Fruit fly (Drosophila melanogaster): ENCODE results near the gene CG2656.

DNA sequence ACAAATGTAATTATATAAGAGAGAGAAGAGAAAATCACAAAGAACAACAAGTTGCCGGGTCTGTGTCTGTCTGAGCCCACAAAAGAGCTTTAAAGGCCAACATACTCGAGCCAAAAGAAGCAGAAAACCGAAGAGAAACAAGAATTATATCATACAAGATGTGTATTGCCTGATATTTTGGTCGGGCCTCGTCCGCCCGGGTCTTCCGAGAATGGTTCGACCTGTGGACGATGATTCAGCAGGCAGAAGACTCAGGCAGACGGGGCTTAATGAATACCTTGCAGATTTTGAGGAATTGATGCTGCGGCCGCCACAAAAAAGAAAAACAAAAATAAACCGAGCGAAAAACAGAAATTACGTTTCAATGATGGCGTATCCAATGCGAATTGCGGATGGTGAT is 28.5 kb downstream of the CG2656 start:
- no peak for TF ChIP-seq CG4328 (GFP tag; optimal IDR thresholded peaks at IDR 0.05)
- TF ChIP-seq BEAF-32 (GFP tag; optimal IDR thresholded peaks at IDR 0.05): no peak
- TF ChIP-seq lilli (GFP tag; optimal IDR thresholded peaks at IDR 0.05): no peak
- TF ChIP-seq CG17359 (tag; optimal IDR thresholded peaks at IDR 0.05): no peak
- TF ChIP-seq CG8944 (GFP tag; optimal IDR thresholded peaks at IDR 0.05): no peak
- no peak for TF ChIP-seq gfzf (GFP tag; optimal IDR thresholded peaks at IDR 0.05)
- no peak for TF ChIP-seq Trl (optimal IDR thresholded peaks at IDR 0.05)
- no peak for TF ChIP-seq Trl (GFP tag; optimal IDR thresholded peaks at IDR 0.05)
- TF ChIP-seq p53 (GFP tag; optimal IDR thresholded peaks at IDR 0.05): no peak
